Worm (Caenorhabditis elegans): ENCODE data around the gene pinn-4.

DNA sequence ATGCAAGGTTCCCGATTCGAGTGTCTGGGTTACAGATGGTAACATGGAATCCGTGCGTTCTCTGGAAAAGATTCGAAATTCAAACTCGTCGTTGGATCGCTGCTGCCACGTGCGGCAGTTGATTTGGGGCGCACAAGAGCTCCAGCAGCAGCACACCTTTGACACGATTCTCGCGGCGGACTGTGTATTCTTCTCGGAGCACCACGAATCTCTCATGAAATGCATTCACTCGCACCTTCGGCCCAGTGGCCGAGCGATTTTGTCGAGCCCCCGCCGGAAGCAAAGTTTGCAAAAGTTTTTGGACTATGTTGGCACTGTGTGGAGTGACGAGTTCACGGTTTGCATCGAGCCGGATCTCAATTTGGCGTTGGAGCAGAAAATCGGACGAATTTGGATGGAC is 13.8 kb downstream of the pinn-4 start:
- TF ChIP-seq F13C5.2 (tag; optimal IDR thresholded peaks at IDR 0.05) (no peak), sea-1 (GFP tag; conservative IDR thresholded peaks at IDR 0.05) (no peak)

Measured in whole organism, early embryonic.